Fruit fly (Drosophila melanogaster): Measurements from ENCODE around the gene emc.

The emc gene

DNA sequence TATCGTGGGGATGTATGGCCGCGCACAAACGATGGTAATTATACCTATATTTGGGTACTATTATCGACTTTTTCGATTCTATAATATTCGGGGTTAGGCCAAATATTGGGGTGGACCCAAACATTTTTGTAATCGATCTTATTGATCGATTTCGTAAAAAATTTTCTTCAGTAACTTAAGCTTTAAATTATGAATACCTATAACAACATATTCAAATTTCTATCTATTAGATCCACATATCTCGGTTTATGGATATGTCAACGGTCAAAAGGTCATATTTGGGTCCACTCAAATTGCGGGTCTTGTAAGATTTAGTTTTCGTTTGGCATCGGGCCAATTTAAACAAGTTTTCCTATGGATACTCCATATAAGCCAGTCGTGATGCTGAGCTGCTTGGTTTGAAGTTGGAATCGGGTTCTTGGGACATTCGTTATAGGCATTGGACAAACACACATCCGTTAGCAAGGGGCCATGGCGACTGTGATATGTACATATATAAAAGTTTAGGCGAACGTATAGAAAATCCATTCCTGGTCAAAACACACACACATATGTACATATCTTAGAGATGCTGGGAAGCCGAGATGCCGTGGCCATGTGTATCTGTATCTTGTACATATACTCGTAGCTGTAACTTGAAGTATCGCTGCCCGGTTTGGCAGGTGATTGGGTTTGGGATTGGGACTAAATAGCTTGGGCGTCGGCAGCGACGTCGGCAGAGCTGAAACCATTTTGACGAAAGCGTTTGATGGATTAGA is 48.9 kb upstream of the emc start (continued):
- TF ChIP-seq CG13424 (tag; optimal IDR thresholded peaks at IDR 0.05), result peak; percentile 75
- no peak for TF ChIP-seq Nf-YA (GFP tag; IDR thresholded peaks at IDR 0.05)
- peak; percentile 49 for TF ChIP-seq nmo (GFP tag; optimal IDR thresholded peaks at IDR 0.05)
- peak; percentile 28 for TF ChIP-seq CG4820 (GFP tag; optimal IDR thresholded peaks at IDR 0.05)
- TF ChIP-seq eve (GFP tag; optimal IDR thresholded peaks at IDR 0.05), result no peak
- TF ChIP-seq tgo (GFP tag; IDR thresholded peaks at IDR 0.05), result peak; percentile 38; the same call in 1 of the 3 replicates
- TF ChIP-seq CG15073 (GFP tag; optimal IDR thresholded peaks at IDR 0.05), result no peak
- TF ChIP-seq CG13624 (GFP tag; optimal IDR thresholded peaks at IDR 0.05), result peak; percentile 27
- no peak for TF ChIP-seq kni (GFP tag; optimal IDR thresholded peaks at IDR 0.05)
- peak; percentile 14 for TF ChIP-seq Jarid2 (GFP tag; optimal IDR thresholded peaks at IDR 0.05)
- TF ChIP-seq CG9437 (GFP tag; optimal IDR thresholded peaks at IDR 0.05), result peak; percentile 59
- no peak for TF ChIP-seq Ravus (GFP tag; IDR thresholded peaks at IDR 0.05)
- TF ChIP-seq CG6683 (GFP tag; optimal IDR thresholded peaks at IDR 0.05), result no peak
- TF ChIP-seq Aef1 (GFP tag; IDR thresholded peaks at IDR 0.05), result no peak
- no peak for TF ChIP-seq CG4617 (GFP tag; optimal IDR thresholded peaks at IDR 0.05; ENCODE audit: borderline replicate concordance)
- no peak for TF ChIP-seq bowl (GFP tag; IDR thresholded peaks at IDR 0.05)
- TF ChIP-seq tna (GFP tag; IDR thresholded peaks at IDR 0.05; ENCODE audit: partially characterized antibody), result no peak
- TF ChIP-seq croc (GFP tag; conservative IDR thresholded peaks at IDR 0.05), result no peak
- no peak for TF ChIP-seq CG15479 (GFP tag; optimal IDR thresholded peaks at IDR 0.05)
- TF ChIP-seq hth (optimal IDR thresholded peaks at IDR 0.05), result no peak
- peak; percentile 14 for TF ChIP-seq CG2116 (GFP tag; optimal IDR thresholded peaks at IDR 0.05)
- TF ChIP-seq pros (GFP tag; optimal IDR thresholded peaks at IDR 0.05), result no peak
- TF ChIP-seq amos (GFP tag; IDR thresholded peaks at IDR 0.05; ENCODE audit: partially characterized antibody), result no peak
- peak; percentile 35; the same call in 1 of the 2 replicates for TF ChIP-seq al (GFP tag; IDR thresholded peaks at IDR 0.05)
- no peak for TF ChIP-seq CG10274 (GFP tag; optimal IDR thresholded peaks at IDR 0.05)
- no peak for TF ChIP-seq gsb (GFP tag; IDR thresholded peaks at IDR 0.05)
- peak; percentile 79 for TF ChIP-seq tap (tag; optimal IDR thresholded peaks at IDR 0.05)
- no peak for TF ChIP-seq CG17802 (tag; optimal IDR thresholded peaks at IDR 0.05)
- no peak for TF ChIP-seq mld (GFP tag; IDR thresholded peaks at IDR 0.05; ENCODE audit: partially characterized antibody)
- TF ChIP-seq Neu2 (GFP tag; optimal IDR thresholded peaks at IDR 0.05; ENCODE audit: borderline replicate concordance), result no peak
- TF ChIP-seq ab (GFP tag; optimal IDR thresholded peaks at IDR 0.05), result no peak
- TF ChIP-seq CG7963 (GFP tag; IDR thresholded peaks at IDR 0.05; ENCODE audit: partially characterized antibody), result no peak
- no peak for TF ChIP-seq CG1832 (GFP tag; optimal IDR thresholded peaks at IDR 0.05)
- TF ChIP-seq gsb-n (tag; optimal IDR thresholded peaks at IDR 0.05), result peak; percentile 34
- peak; percentile 53; the same call in 1 of the 2 replicates for TF ChIP-seq CG14014 (GFP tag; IDR thresholded peaks at IDR 0.05)
- no peak for TF ChIP-seq CG8765 (GFP tag; IDR thresholded peaks at IDR 0.05)
- no peak for TF ChIP-seq tio (GFP tag; optimal IDR thresholded peaks at IDR 0.05)
- peak; percentile 68 for TF ChIP-seq CG7556 (GFP tag; optimal IDR thresholded peaks at IDR 0.05)
- TF ChIP-seq Hand (GFP tag; optimal IDR thresholded peaks at IDR 0.05), result peak; percentile 67
- TF ChIP-seq CG18262 (tag; optimal IDR thresholded peaks at IDR 0.05), result peak; percentile 70
- no peak for TF ChIP-seq Oaz (GFP tag; IDR thresholded peaks at IDR 0.05)
- TF ChIP-seq Sox100B (GFP tag; optimal IDR thresholded peaks at IDR 0.05), result peak; percentile 63
- TF ChIP-seq CG8290 (GFP tag; optimal IDR thresholded peaks at IDR 0.05), result peak; percentile 87
- TF ChIP-seq CG8290 (tag; optimal IDR thresholded peaks at IDR 0.05), result no peak
- peak; percentile 46 for TF ChIP-seq kah (GFP tag; optimal IDR thresholded peaks at IDR 0.05)
- peak; percentile 21 for TF ChIP-seq Dek (tag; optimal IDR thresholded peaks at IDR 0.05)
- TF ChIP-seq E2f2 (GFP tag; IDR thresholded peaks at IDR 0.05), result peak; percentile 31; the same call in 1 of the 2 replicates
- peak; percentile 73 for TF ChIP-seq Blimp-1 (GFP tag; optimal IDR thresholded peaks at IDR 0.05)
- peak; percentile 40; the same call in 1 of the 2 replicates for TF ChIP-seq lmd (GFP tag; IDR thresholded peaks at IDR 0.05)
